Worm (Caenorhabditis elegans) whole organism, L4/young adult: ENCODE results near the gene F20A1.2.

Source experiments
- W03F9.2 ChIP-seq: fragments of 150-350 bp; optimal IDR thresholded peaks from 2 replicates; lab custom pipeline; 2014; ENCODE audit warnings: missing biosample characterization, missing genetic modification characterization
- dao-5 ChIP-seq: sonication (generic microtip); optimal IDR thresholded peaks from 2 replicates; lab custom pipeline; 2016; ENCODE audit warnings: missing genotype, missing genetic modification characterization, moderate library complexity, missing compliant biosample characterization
- him-1 ChIP-seq: sonication (generic microtip); optimal IDR thresholded peaks from 2 replicates; lab custom pipeline; 2016; ENCODE audit warnings: missing genotype, missing genetic modification reagents, missing genetic modification characterization, missing compliant biosample characterization

DNA sequence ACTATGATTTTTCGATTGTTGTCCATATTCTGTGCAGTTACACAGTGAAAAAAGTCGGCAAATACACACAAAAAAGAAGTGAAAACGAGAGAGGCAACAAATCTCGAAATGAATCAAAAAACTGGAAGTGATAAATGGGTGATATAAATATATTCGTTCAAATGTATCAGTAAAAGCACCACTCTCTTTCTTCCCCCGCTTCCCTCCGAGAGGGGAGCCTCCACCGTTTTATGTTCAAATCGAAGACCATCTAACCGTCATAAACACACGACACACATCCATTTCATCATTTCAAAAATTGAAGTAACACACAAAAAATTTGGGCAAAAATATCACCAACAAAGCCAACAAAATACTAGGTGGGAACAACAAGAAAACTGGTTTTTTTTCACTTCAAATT is 19.1 kb upstream of the F20A1.2 start, which contains the start of gene F20A1.6:
- TF ChIP-seq him-1 (no peak), W03F9.2 (tag; lab: Kevin White, UChicago) (no peak), dao-5 (no peak)
